Worm (Caenorhabditis elegans): Measurements from ENCODE around the gene T07A9.12.

- TF ChIP-seq madf-2 (tag; optimal IDR thresholded peaks at IDR 0.05) (no peak), elt-2 (tag; optimal IDR thresholded peaks at IDR 0.05) (no peak), mec-3 (tag; optimal IDR thresholded peaks at IDR 0.05; ENCODE audit: borderline replicate concordance) (no peak), nhr-11 (tag; optimal IDR thresholded peaks at IDR 0.05) (no peak), hlh-8 (tag; optimal IDR thresholded peaks at IDR 0.05) (no peak), unc-55 (GFP tag; optimal IDR thresholded peaks at IDR 0.05) (no peak), ttx-3 (tag; optimal IDR thresholded peaks at IDR 0.05) (no peak), nfya-1 (tag; optimal IDR thresholded peaks at IDR 0.05) (no peak), ama-1 (optimal IDR thresholded peaks at IDR 0.05) (no peak), sox-4 (tag; optimal IDR thresholded peaks at IDR 0.05) (no peak)
Observed at ce11 chrIV:377791-378190, 32.9 kb upstream of the T07A9.12 start.
